Fruit fly (Drosophila melanogaster) whole organism, embryonic: Measurements from ENCODE around the gene nerfin-2.

Source experiments
- Abd-B ChIP-seq: fragments of 200-800 bp; sonication (Bioruptor generic); optimal IDR thresholded peaks from 2 replicates; lab custom pipeline; 2018; ENCODE audit warnings: missing biosample characterization, mild to moderate bottlenecking, missing genetic modification characterization, moderate library complexity
- CG10274 ChIP-seq: fragments of 200-800 bp; sonication (Bioruptor generic); optimal IDR thresholded peaks from 3 replicates; lab custom pipeline; 2017; ENCODE audit warnings: missing biosample characterization, mild to moderate bottlenecking, missing genetic modification characterization
- CG11093 ChIP-seq: fragments of 200-800 bp; sonication (Bioruptor generic); IDR thresholded peaks from 3 replicates; pipeline ENCODE4 v1.3.6; 2022; ENCODE audit warnings: missing biosample characterization, missing genetic modification characterization
- CG11504 ChIP-seq: fragments of 200-800 bp; sonication (Bioruptor generic); optimal IDR thresholded peaks from 3 replicates; lab custom pipeline; 2019; ENCODE audit warnings: missing biosample characterization, mild to moderate bottlenecking, missing genetic modification characterization, moderate library complexity
- CG12155 ChIP-seq: fragments of 200-800 bp; sonication (Bioruptor generic); optimal IDR thresholded peaks from 3 replicates; lab custom pipeline; 2016; ENCODE audit warnings: missing biosample characterization, missing genetic modification characterization
- CG12391 ChIP-seq: fragments of 200-800 bp; sonication (Bioruptor generic); optimal IDR thresholded peaks from 3 replicates; lab custom pipeline; 2018; ENCODE audit warnings: missing biosample characterization, mild to moderate bottlenecking, missing genetic modification characterization, moderate library complexity
- CG12942 ChIP-seq: fragments of 200-800 bp; sonication (Bioruptor generic); optimal IDR thresholded peaks from 3 replicates; lab custom pipeline; 2016; ENCODE audit warnings: missing biosample characterization, missing genetic modification characterization
- CG14710 ChIP-seq: fragments of 200-800 bp; sonication (Bioruptor generic); optimal IDR thresholded peaks from 3 replicates; lab custom pipeline; 2019; ENCODE audit warnings: missing biosample characterization, mild to moderate bottlenecking, missing genetic modification characterization, moderate library complexity
- CG1647 ChIP-seq: fragments of 200-800 bp; sonication (Bioruptor generic); optimal IDR thresholded peaks from 3 replicates; lab custom pipeline; 2016; ENCODE audit warnings: missing biosample characterization, missing genetic modification characterization
- CG17829 ChIP-seq: fragments of 200-800 bp; optimal IDR thresholded peaks from 2 replicates; lab custom pipeline; 2019; ENCODE audit warnings: missing biosample characterization, mild to moderate bottlenecking, missing genetic modification characterization, moderate library complexity
- CG18619 ChIP-seq: fragments of 200-800 bp; sonication (Bioruptor generic); optimal IDR thresholded peaks from 3 replicates; lab custom pipeline; 2017; ENCODE audit warnings: missing biosample characterization, mild to moderate bottlenecking, missing genetic modification characterization
- CG30403 ChIP-seq: fragments of 200-800 bp; sonication (Bioruptor generic); optimal IDR thresholded peaks from 3 replicates; lab custom pipeline; 2016; ENCODE audit warnings: missing biosample characterization, missing genetic modification characterization
- CG32767 ChIP-seq: fragments of 200-800 bp; sonication (Bioruptor generic); IDR thresholded peaks from 2 replicates; pipeline ENCODE4 v1.3.6; 2022; ENCODE audit warnings: missing biosample characterization, missing genetic modification characterization
- CG34422 ChIP-seq: fragments of 200-800 bp; sonication (Bioruptor generic); IDR thresholded peaks from 3 replicates; pipeline ENCODE4 v1.3.6; 2022; ENCODE audit warnings: missing biosample characterization, missing genetic modification characterization
- CG7556 ChIP-seq: fragments of 200-800 bp; sonication (Bioruptor generic); optimal IDR thresholded peaks from 2 replicates; lab custom pipeline; 2017; ENCODE audit warnings: missing biosample characterization, mild to moderate bottlenecking, missing genetic modification characterization
- CG7839 ChIP-seq: fragments of 200-800 bp; sonication (Bioruptor generic); optimal IDR thresholded peaks from 3 replicates; lab custom pipeline; 2018; ENCODE audit warnings: missing biosample characterization, mild to moderate bottlenecking, missing genetic modification characterization, moderate library complexity
- CG8388 ChIP-seq: fragments of 200-800 bp; sonication (Bioruptor generic); optimal IDR thresholded peaks from 2 replicates; lab custom pipeline; 2019; ENCODE audit warnings: missing biosample characterization, mild to moderate bottlenecking, missing genetic modification characterization, moderate library complexity
- CG8924 ChIP-seq: fragments of 200-800 bp; optimal IDR thresholded peaks from 3 replicates; lab custom pipeline; 2019; ENCODE audit warnings: missing biosample characterization, mild to moderate bottlenecking, missing genetic modification characterization, moderate library complexity
- CG9727 ChIP-seq: fragments of 200-800 bp; sonication (Bioruptor generic); optimal IDR thresholded peaks from 3 replicates; lab custom pipeline; 2017; ENCODE audit warnings: missing biosample characterization, mild to moderate bottlenecking, missing genetic modification characterization
- D19A ChIP-seq: fragments of 200-800 bp; optimal IDR thresholded peaks from 3 replicates; lab custom pipeline; 2019; ENCODE audit warnings: missing biosample characterization, mild to moderate bottlenecking, missing genetic modification characterization, moderate library complexity
- HLHmδ ChIP-seq: fragments of 200-800 bp; sonication (Bioruptor generic); optimal IDR thresholded peaks from 2 replicates; lab custom pipeline; 2018; ENCODE audit warnings: missing biosample characterization, mild to moderate bottlenecking, missing genetic modification characterization, moderate library complexity
- NK7.1 ChIP-seq: fragments of 200-800 bp; sonication (Bioruptor generic); optimal IDR thresholded peaks from 3 replicates; lab custom pipeline; 2016; ENCODE audit warnings: missing biosample characterization, missing genetic modification characterization
- NfI ChIP-seq: fragments of 200-800 bp; sonication (Bioruptor generic); optimal IDR thresholded peaks from 3 replicates; lab custom pipeline; 2018; ENCODE audit warnings: missing biosample characterization, mild to moderate bottlenecking, missing genetic modification characterization, moderate library complexity
- Ptx1 ChIP-seq: fragments of 200-800 bp; sonication (Bioruptor generic); IDR thresholded peaks from 2 replicates; pipeline ENCODE4 v1.3.6; 2022; ENCODE audit warnings: missing biosample characterization, missing genetic modification characterization
- Sox100B ChIP-seq: fragments of 200-800 bp; sonication (Bioruptor generic); optimal IDR thresholded peaks from 3 replicates; lab custom pipeline; 2018; ENCODE audit warnings: missing biosample characterization, mild to moderate bottlenecking, missing genetic modification characterization
- Sry-β ChIP-seq: fragments of 200-800 bp; sonication (Bioruptor generic); optimal IDR thresholded peaks from 2 replicates; lab custom pipeline; 2018; ENCODE audit warnings: missing biosample characterization, mild to moderate bottlenecking, missing genetic modification characterization, moderate library complexity
- bigmax ChIP-seq: fragments of 200-800 bp; sonication (Bioruptor generic); optimal IDR thresholded peaks from 2 replicates; lab custom pipeline; 2018; ENCODE audit warnings: missing biosample characterization, mild to moderate bottlenecking, missing genetic modification characterization
- dati ChIP-seq: fragments of 200-800 bp; sonication (Bioruptor generic); IDR thresholded peaks from 2 replicates; pipeline ENCODE4 v1.3.6; 2022; ENCODE audit warnings: missing biosample characterization, missing genetic modification characterization
- dmrt99B ChIP-seq: fragments of 200-800 bp; sonication (Bioruptor generic); optimal IDR thresholded peaks from 2 replicates; lab custom pipeline; 2018; ENCODE audit warnings: missing biosample characterization, mild to moderate bottlenecking, missing genetic modification characterization, moderate library complexity
- dysf ChIP-seq: fragments of 200-800 bp; sonication (Bioruptor generic); IDR thresholded peaks from 3 replicates; pipeline ENCODE4 v1.3.6; 2022; ENCODE audit warnings: missing biosample characterization, missing genetic modification characterization
- fd3F ChIP-seq: fragments of 200-800 bp; sonication (Bioruptor generic); optimal IDR thresholded peaks from 2 replicates; lab custom pipeline; 2018; ENCODE audit warnings: missing biosample characterization, mild to moderate bottlenecking, missing genetic modification characterization, moderate library complexity
- fu2 ChIP-seq: fragments of 200-800 bp; sonication (Bioruptor generic); optimal IDR thresholded peaks from 2 replicates; lab custom pipeline; 2016; ENCODE audit warnings: missing biosample characterization, missing genetic modification characterization
- gcm ChIP-seq: fragments of 200-800 bp; sonication (Bioruptor generic); optimal IDR thresholded peaks from 2 replicates; lab custom pipeline; 2019; ENCODE audit warnings: missing biosample characterization, mild to moderate bottlenecking, missing genetic modification characterization, moderate library complexity
- grau ChIP-seq: fragments of 200-800 bp; optimal IDR thresholded peaks from 3 replicates; lab custom pipeline; 2019; ENCODE audit warnings: missing biosample characterization, mild to moderate bottlenecking, missing genetic modification characterization, moderate library complexity
- gsb ChIP-seq: fragments of 200-800 bp; sonication (Bioruptor generic); IDR thresholded peaks from 2 replicates; pipeline ENCODE4 v1.3.6; 2022; ENCODE audit warnings: missing biosample characterization, missing genetic modification characterization
- her ChIP-seq: fragments of 200-800 bp; sonication (Bioruptor generic); optimal IDR thresholded peaks from 2 replicates; lab custom pipeline; 2016; ENCODE audit warnings: missing biosample characterization, missing genetic modification characterization
- jigr1 ChIP-seq: fragments of 200-800 bp; sonication (Bioruptor generic); IDR thresholded peaks from 3 replicates; pipeline ENCODE4 v1.3.6; 2022; ENCODE audit warnings: missing biosample characterization, missing genetic modification characterization
- oc ChIP-seq: fragments of 200-800 bp; sonication (Bioruptor generic); optimal IDR thresholded peaks from 2 replicates; lab custom pipeline; 2018; ENCODE audit warnings: missing biosample characterization, mild to moderate bottlenecking, missing genetic modification characterization, moderate library complexity
- pan ChIP-seq, 4 experiments: fragments of >200 bp in 3 of 4; fragments of 200-800 bp in 1 of 4; sonication (Bioruptor generic) in 1 of 4; optimal IDR thresholded peaks in 3 of 4; IDR thresholded peaks in 1 of 4; 2 replicates each; pipeline versions ENCODE4 v1.3.6 to Lab custom; 2017 to 2022; ENCODE audit warnings: missing biosample characterization in 2 of 4, missing genetic modification characterization in 2 of 4, mixed read lengths in 1 of 4
- peb ChIP-seq: fragments of 200-800 bp; sonication (Bioruptor generic); IDR thresholded peaks from 2 replicates; pipeline ENCODE4 v1.3.6; 2022; ENCODE audit warnings: missing biosample characterization, missing genetic modification characterization
- prd ChIP-seq, 3 experiments: fragments of >200 bp in 2 of 3; fragments of 200-800 bp in 1 of 3; sonication (Bioruptor generic) in 1 of 3; optimal IDR thresholded peaks in 2 of 3; IDR thresholded peaks in 1 of 3; 2 replicates in 2 of 3; 3 replicates in 1 of 3; pipeline versions ENCODE4 v1.3.6 to Lab custom; 2017 to 2022; ENCODE audit warnings: missing biosample characterization in 1 of 3, missing genetic modification characterization in 1 of 3
- ranshi ChIP-seq: fragments of 200-800 bp; sonication (Bioruptor generic); IDR thresholded peaks from 2 replicates; pipeline ENCODE4 v1.3.6; 2022; ENCODE audit warnings: missing biosample characterization, missing genetic modification characterization
- sc ChIP-seq, 3 experiments: fragments of >200 bp in 2 of 3; fragments of 200-800 bp in 1 of 3; sonication (Bioruptor generic) in 1 of 3; optimal IDR thresholded peaks; 2 replicates in 2 of 3; 3 replicates in 1 of 3; lab custom pipeline; 2017; ENCODE audit warnings: mild to moderate bottlenecking in 1 of 3, missing biosample characterization in 1 of 3, missing genetic modification characterization in 1 of 3, missing genetic modification reagents in 1 of 3
- sens-2 ChIP-seq: fragments of 200-800 bp; sonication (Bioruptor generic); IDR thresholded peaks from 2 replicates; pipeline ENCODE4 v1.3.6; 2022; ENCODE audit warnings: missing biosample characterization, missing genetic modification characterization
- tin ChIP-seq: fragments of 200-800 bp; sonication (Bioruptor generic); optimal IDR thresholded peaks from 3 replicates; lab custom pipeline; 2016; ENCODE audit warnings: missing biosample characterization, missing genetic modification characterization
- tio ChIP-seq: fragments of 200-800 bp; sonication (Bioruptor generic); optimal IDR thresholded peaks from 2 replicates; lab custom pipeline; 2017; ENCODE audit warnings: missing biosample characterization, missing genetic modification characterization, inconsistent platforms
- trem ChIP-seq: fragments of 200-800 bp; optimal IDR thresholded peaks from 3 replicates; lab custom pipeline; 2019; ENCODE audit warnings: missing biosample characterization, mild to moderate bottlenecking, missing genetic modification characterization, moderate library complexity
- tx ChIP-seq: fragments of 200-800 bp; sonication (Bioruptor generic); optimal IDR thresholded peaks from 2 replicates; lab custom pipeline; 2016; ENCODE audit warnings: missing biosample characterization, missing genetic modification characterization
- unpg ChIP-seq: fragments of 200-800 bp; sonication (Bioruptor generic); optimal IDR thresholded peaks from 3 replicates; lab custom pipeline; 2018; ENCODE audit warnings: missing biosample characterization, mild to moderate bottlenecking, missing genetic modification characterization, moderate library complexity

Gene nerfin-2

dm6 chr3R:10111815-10112185 lies 40.9 kb downstream of the nerfin-2 start:
- TF ChIP-seq CG12391 (tag; lab: Kevin White, UChicago) (peak; percentile 4), trem (tag; lab: Kevin White, UChicago) (peak; percentile 0), peb (GFP tag; lab: Robert Waterston, UW) (no peak), NK7.1 (no peak), tio (GFP tag; lab: Kevin White, UChicago) (peak; percentile 21), CG12155 (GFP tag; lab: Kevin White, UChicago) (peak; percentile 2), CG32767 (no peak), CG9727 (peak; percentile 54), dysf (0 out of 3 replicates have a peak, but pooled peaks have one; percentile 16), CG8924 (tag; lab: Kevin White, UChicago) (peak; percentile 2), jigr1 (GFP tag; lab: Robert Waterston, UW) (no peak), fu2 (GFP tag; lab: Kevin White, UChicago) (no peak), sens-2 (no peak), CG12942 (GFP tag; lab: Kevin White, UChicago) (no peak), Sry-β (GFP tag; lab: Kevin White, UChicago) (no peak), tin (GFP tag; lab: Kevin White, UChicago) (no peak), fd3F (no peak), dmrt99B (tag; lab: Kevin White, UChicago) (peak; percentile 5), CG18619 (peak; percentile 22), grau (tag; lab: Kevin White, UChicago) (peak; percentile 33), sc (optimal IDR thresholded peaks at IDR 0.05; lab: Kevin White, UChicago) (no peak), sc (GFP tag; optimal IDR thresholded peaks at IDR 0.05; lab: Kevin White, UChicago) (no peak), CG14710 (tag; lab: Kevin White, UChicago) (peak; percentile 16), CG1647 (GFP tag; lab: Kevin White, UChicago) (no peak), prd (optimal IDR thresholded peaks at IDR 0.05; lab: Kevin White, UChicago) (no peak), prd (GFP tag; IDR thresholded peaks at IDR 0.05; lab: Robert Waterston, UW) (0 out of 3 replicates have a peak, but pooled peaks have one; percentile 5), CG7839 (tag; lab: Kevin White, UChicago) (peak; percentile 41), CG10274 (no peak), D19A (tag; lab: Kevin White, UChicago) (peak; percentile 34), Abd-B (GFP tag; lab: Kevin White, UChicago) (no peak), CG11093 (0 out of 3 replicates have a peak, but pooled peaks have one; percentile 30), gsb (GFP tag; lab: Robert Waterston, UW) (no peak), oc (no peak), NfI (GFP tag; lab: Kevin White, UChicago) (no peak), CG30403 (GFP tag; lab: Kevin White, UChicago) (peak; percentile 44), CG7556 (GFP tag; lab: Kevin White, UChicago) (peak; percentile 45), Sox100B (GFP tag; lab: Kevin White, UChicago) (peak; percentile 31), tx (GFP tag; lab: Kevin White, UChicago) (no peak), CG11504 (tag; lab: Kevin White, UChicago) (peak; percentile 49), CG34422 (GFP tag; lab: Robert Waterston, UW) (no peak), her (GFP tag; lab: Kevin White, UChicago) (no peak), Ptx1 (0 out of 2 replicates have a peak, but pooled peaks have one; percentile 8), HLHmδ (GFP tag; lab: Kevin White, UChicago) (no peak), ranshi (0 out of 2 replicates have a peak, but pooled peaks have one; percentile 22), CG8388 (GFP tag; lab: Kevin White, UChicago) (peak; percentile 13), dati (no peak), bigmax (GFP tag; lab: Kevin White, UChicago) (no peak), CG17829 (tag; lab: Kevin White, UChicago) (peak; percentile 32), unpg (GFP tag; lab: Kevin White, UChicago) (peak; percentile 27), pan (optimal IDR thresholded peaks at IDR 0.05; lab: Kevin White, UChicago) (no peak), pan (GFP tag; optimal IDR thresholded peaks at IDR 0.05 in 1 of 2, IDR thresholded peaks at IDR 0.05 in 1 of 2) (peak in 1 of 2 experiments; percentile 7), gcm (no peak)
